Worm (Caenorhabditis elegans) whole organism, L2 larva: ENCODE data around the gene F54B11.4.

Source experiments
- crh-2 ChIP-seq: sonication (generic microtip); optimal IDR thresholded peaks from 2 replicates; lab custom pipeline; 2017; ENCODE audit warnings: missing biosample characterization, missing genetic modification characterization
- dmd-4 ChIP-seq: sonication (generic microtip); optimal IDR thresholded peaks from 2 replicates; lab custom pipeline; 2017; ENCODE audit warnings: missing biosample characterization, missing genetic modification characterization
- egl-27 ChIP-seq: sonication (generic microtip); optimal IDR thresholded peaks from 3 replicates; lab custom pipeline; 2017; ENCODE audit warnings: missing biosample characterization, missing genetic modification reagents, missing genetic modification characterization
- fos-1 ChIP-seq: fragments of 150-350 bp; optimal IDR thresholded peaks from 2 replicates; lab custom pipeline; 2014; ENCODE audit warnings: missing biosample characterization, missing genetic modification characterization
- lin-39 ChIP-seq: fragments of 150-350 bp; optimal IDR thresholded peaks from 2 replicates; lab custom pipeline; 2014; ENCODE audit warnings: missing biosample characterization, missing genetic modification reagents, missing genetic modification characterization
- mbf-1 ChIP-seq: sonication (generic microtip); optimal IDR thresholded peaks from 2 replicates; lab custom pipeline; 2017; ENCODE audit warnings: missing biosample characterization, missing genetic modification characterization
- mdl-1 ChIP-seq, 2 experiments: fragments of 150-350 bp in 1 of 2; sonication (generic microtip) in 1 of 2; optimal IDR thresholded peaks; 2 replicates each; lab custom pipeline; 2017; ENCODE audit warnings: missing biosample characterization in 2 of 2, missing genetic modification characterization in 2 of 2
- nhr-12 ChIP-seq: fragments of 150-350 bp; optimal IDR thresholded peaks from 2 replicates; lab custom pipeline; 2014; ENCODE audit warnings: missing biosample characterization, missing genetic modification characterization
- nhr-77 ChIP-seq: fragments of 150-350 bp; optimal IDR thresholded peaks from 2 replicates; lab custom pipeline; 2014; ENCODE audit warnings: missing biosample characterization, missing genetic modification characterization
- snpc-4 ChIP-seq: fragments of 150-350 bp; optimal IDR thresholded peaks from 2 replicates; lab custom pipeline; 2014; ENCODE audit warnings: missing biosample characterization, missing genetic modification characterization
- unc-39 ChIP-seq: fragments of 150-350 bp; optimal IDR thresholded peaks from 2 replicates; lab custom pipeline; 2014; ENCODE audit warnings: missing biosample characterization, missing genetic modification characterization
- unc-62 ChIP-seq: fragments of 150-350 bp; optimal IDR thresholded peaks from 2 replicates; lab custom pipeline; 2014; ENCODE audit warnings: missing biosample characterization, missing genetic modification reagents, missing genetic modification characterization
- ztf-11 ChIP-seq: sonication (generic microtip); optimal IDR thresholded peaks from 2 replicates; lab custom pipeline; 2017; ENCODE audit warnings: missing biosample characterization, missing genetic modification characterization

- TF ChIP-seq dmd-4 (tag; lab: Kevin White, UChicago) (no peak), crh-2 (no peak), lin-39 (tag; lab: Kevin White, UChicago) (no peak), unc-39 (tag; lab: Kevin White, UChicago) (no peak), ztf-11 (tag; lab: Kevin White, UChicago) (no peak), mdl-1 (tag; optimal IDR thresholded peaks at IDR 0.05; lab: Kevin White, UChicago) (no peak), nhr-12 (tag; lab: Kevin White, UChicago) (no peak), unc-62 (GFP tag; lab: Kevin White, UChicago) (no peak), snpc-4 (tag; lab: Kevin White, UChicago) (no peak), nhr-77 (tag; lab: Kevin White, UChicago) (no peak), fos-1 (tag; lab: Kevin White, UChicago) (peak; percentile 40), egl-27 (tag; lab: Kevin White, UChicago) (no peak), mbf-1 (tag; lab: Kevin White, UChicago) (no peak)
Observed at ce11 chrX:13583895-13584344, 8.5 kb upstream of the F54B11.4 start.
